Worm (Caenorhabditis elegans) whole organism, early embryonic: ENCODE data around the gene F54D12.9.

Experiments
- B0310.2 ChIP-seq: sonication (generic microtip); optimal IDR thresholded peaks from 2 replicates; lab custom pipeline; 2016; ENCODE audit warnings: mild to moderate bottlenecking, missing genetic modification characterization, missing compliant biosample characterization
- F13C5.2 ChIP-seq: sonication (generic microtip); optimal IDR thresholded peaks from 2 replicates; lab custom pipeline; 2017; ENCODE audit warnings: mild to moderate bottlenecking, missing genetic modification characterization, inconsistent platforms, missing compliant biosample characterization
- aly-1 ChIP-seq: sonication (generic microtip); optimal IDR thresholded peaks from 2 replicates; lab custom pipeline; 2016; ENCODE audit warnings: missing genetic modification characterization, missing compliant biosample characterization
- ama-1 ChIP-seq: fragments of 150-350 bp; optimal IDR thresholded peaks from 2 replicates; lab custom pipeline; 2014
- ceh-13 ChIP-seq: fragments of 200-800 bp; sonication (Bioruptor generic); optimal IDR thresholded peaks from 2 replicates; lab custom pipeline; 2018; ENCODE audit warnings: mild to moderate bottlenecking, missing genetic modification characterization, missing compliant biosample characterization
- ceh-36 ChIP-seq: sonication (generic microtip); optimal IDR thresholded peaks from 2 replicates; lab custom pipeline; 2016; ENCODE audit warnings: missing genetic modification characterization, inconsistent platforms, missing compliant biosample characterization
- ets-7 ChIP-seq: sonication (generic microtip); optimal IDR thresholded peaks from 2 replicates; lab custom pipeline; 2016; ENCODE audit warnings: missing genotype, missing genetic modification characterization, missing compliant biosample characterization
- flt-1 ChIP-seq: fragments of 200-800 bp; sonication (Bioruptor generic); IDR thresholded peaks from 2 replicates; pipeline ENCODE4 v1.3.6; 2022; ENCODE audit warnings: missing genetic modification characterization, missing compliant biosample characterization
- hmbx-1 ChIP-seq: sonication (generic microtip); optimal IDR thresholded peaks from 2 replicates; lab custom pipeline; 2016; ENCODE audit warnings: mild to moderate bottlenecking, missing genetic modification characterization, missing compliant biosample characterization
- hmg-4 ChIP-seq: fragments of 200-800 bp; sonication (Bioruptor generic); optimal IDR thresholded peaks from 2 replicates; lab custom pipeline; 2018; ENCODE audit warnings: mild to moderate bottlenecking, missing genetic modification characterization, missing compliant biosample characterization
- hnd-1 ChIP-seq: sonication (generic microtip); optimal IDR thresholded peaks from 2 replicates; lab custom pipeline; 2016; ENCODE audit warnings: missing genetic modification characterization, missing compliant biosample characterization
- pes-1 ChIP-seq: fragments of 200-800 bp; sonication (Bioruptor generic); IDR thresholded peaks from 2 replicates; pipeline ENCODE4 v1.3.6; 2022; ENCODE audit warnings: missing genetic modification reagents, missing genetic modification characterization, missing compliant biosample characterization
- scrt-1 ChIP-seq: fragments of 200-800 bp; sonication (Bioruptor generic); IDR thresholded peaks from 2 replicates; pipeline ENCODE4 v1.3.6; 2022; ENCODE audit warnings: missing genetic modification characterization, missing compliant biosample characterization
- sea-1 ChIP-seq: fragments of 200-800 bp; sonication (Bioruptor generic); conservative IDR thresholded peaks from 2 replicates; pipeline ENCODE4 v1.3.6; 2022; ENCODE audit warnings: missing genetic modification characterization, missing compliant biosample characterization
- tbx-11 ChIP-seq: fragments of 200-800 bp; sonication (Bioruptor generic); IDR thresholded peaks from 2 replicates; pipeline ENCODE4 v1.3.6; 2022; ENCODE audit warnings: missing genetic modification characterization, missing compliant biosample characterization
- tbx-37 ChIP-seq: fragments of 200-800 bp; sonication (Bioruptor generic); conservative IDR thresholded peaks from 2 replicates; pipeline ENCODE4 v1.3.6; 2022; ENCODE audit warnings: missing genetic modification reagents, missing genetic modification characterization, missing compliant biosample characterization
- tra-4 ChIP-seq: sonication (generic microtip); optimal IDR thresholded peaks from 2 replicates; lab custom pipeline; 2017; ENCODE audit warnings: missing genetic modification characterization, missing compliant biosample characterization

Gene F54D12.9

ce11 chrII:1402167-1402619 lies 20.7 kb upstream of the F54D12.9 start, which contains the start of gene Y51H7C.7:
Y51H7C.7 (plus strand) TSS chrII:1402569.
- TF ChIP-seq ama-1 (lab: Kevin White, UChicago) (no peak), pes-1 (GFP tag; lab: Robert Waterston, UW) (no peak), flt-1 (GFP tag; lab: Robert Waterston, UW) (no peak), sea-1 (GFP tag; lab: Robert Waterston, UW) (no peak), ceh-36 (no peak), B0310.2 (tag; lab: Kevin White, UChicago) (no peak), tra-4 (tag; lab: Kevin White, UChicago) (no peak)

ce11 chrII:1401474-1401873 lies 20.0 kb upstream of the F54D12.9 start, which contains the start of gene Y51H7C.8:
Y51H7C.8 (plus strand) TSS chrII:1401774.
- no peak for TF ChIP-seq aly-1 (tag; lab: Kevin White, UChicago)
- no peak for TF ChIP-seq sea-1 (GFP tag; lab: Robert Waterston, UW)
- TF ChIP-seq ets-7 = no peak
- TF ChIP-seq B0310.2 (tag; lab: Kevin White, UChicago) = no peak
- no peak for TF ChIP-seq tbx-11 (GFP tag; lab: Robert Waterston, UW)
- TF ChIP-seq ceh-36 = no peak
- no peak for TF ChIP-seq scrt-1
- no peak for TF ChIP-seq hmg-4 (GFP tag; lab: Kevin White, UChicago)
- no peak for TF ChIP-seq F13C5.2 (tag; lab: Kevin White, UChicago)
- TF ChIP-seq ama-1 (lab: Kevin White, UChicago) = no peak
- no peak for TF ChIP-seq flt-1 (GFP tag; lab: Robert Waterston, UW)
- no peak for TF ChIP-seq hnd-1 (tag; lab: Kevin White, UChicago)
- TF ChIP-seq pes-1 (GFP tag; lab: Robert Waterston, UW) = no peak

ce11 chrII:1400105-1400504 lies 18.6 kb upstream of the F54D12.9 start, which contains the start of gene F54D12.1:
F54D12.1 (plus strand) TSS chrII:1400405.
- no peak for TF ChIP-seq F13C5.2 (tag; lab: Kevin White, UChicago)
- no peak for TF ChIP-seq B0310.2 (tag; lab: Kevin White, UChicago)
- no peak for TF ChIP-seq tbx-37 (GFP tag; lab: Robert Waterston, UW)
- TF ChIP-seq flt-1 (GFP tag; lab: Robert Waterston, UW) = no peak
- no peak for TF ChIP-seq ceh-36
- no peak for TF ChIP-seq scrt-1
- TF ChIP-seq tbx-11 (GFP tag; lab: Robert Waterston, UW) = no peak
- TF ChIP-seq aly-1 (tag; lab: Kevin White, UChicago) = no peak
- TF ChIP-seq ceh-13 (GFP tag; lab: Kevin White, UChicago) = no peak
- no peak for TF ChIP-seq sea-1 (GFP tag; lab: Robert Waterston, UW)
- TF ChIP-seq hmbx-1 = no peak
- no peak for TF ChIP-seq pes-1 (GFP tag; lab: Robert Waterston, UW)
- no peak for TF ChIP-seq hmg-4 (GFP tag; lab: Kevin White, UChicago)
- no peak for TF ChIP-seq hnd-1 (tag; lab: Kevin White, UChicago)

- TF ChIP-seq aly-1 (tag; lab: Kevin White, UChicago) (no peak), B0310.2 (tag; lab: Kevin White, UChicago) (no peak), hmg-4 (GFP tag; lab: Kevin White, UChicago) (no peak), flt-1 (GFP tag; lab: Robert Waterston, UW) (no peak), tbx-11 (GFP tag; lab: Robert Waterston, UW) (no peak), hnd-1 (tag; lab: Kevin White, UChicago) (no peak), ama-1 (lab: Kevin White, UChicago) (no peak), ets-7 (no peak), F13C5.2 (tag; lab: Kevin White, UChicago) (no peak)
Measured at ce11 chrII:1398396-1398795, 16.9 kb upstream of the F54D12.9 start, which contains the start of gene F54D12.2. F54D12.2 (plus strand) TSS chrII:1398696.

- TF ChIP-seq pes-1 (GFP tag; lab: Robert Waterston, UW) (no peak), ceh-36 (no peak), ets-7 (no peak), aly-1 (tag; lab: Kevin White, UChicago) (no peak), scrt-1 (no peak), hnd-1 (tag; lab: Kevin White, UChicago) (no peak)
Measured at ce11 chrII:1397703-1398102, 16.2 kb upstream of the F54D12.9 start, which contains the start of gene F54D12.8. F54D12.8 (minus strand) TSS chrII:1398038.

ce11 chrII:1386478-1386877 lies 5.0 kb upstream of the F54D12.9 start, which contains the start of gene aat-7:
aat-7 (plus strand) TSS chrII:1386870.
- TF ChIP-seq pes-1 (GFP tag; lab: Robert Waterston, UW) (no peak), scrt-1 (no peak), tbx-11 (GFP tag; lab: Robert Waterston, UW) (no peak), aly-1 (tag; lab: Kevin White, UChicago) (no peak), F13C5.2 (tag; lab: Kevin White, UChicago) (no peak), ceh-13 (GFP tag; lab: Kevin White, UChicago) (no peak), tbx-37 (GFP tag; lab: Robert Waterston, UW) (no peak), B0310.2 (tag; lab: Kevin White, UChicago) (no peak), sea-1 (GFP tag; lab: Robert Waterston, UW) (no peak), ama-1 (lab: Kevin White, UChicago) (no peak), flt-1 (GFP tag; lab: Robert Waterston, UW) (no peak), tra-4 (tag; lab: Kevin White, UChicago) (no peak), hnd-1 (tag; lab: Kevin White, UChicago) (no peak), hmg-4 (GFP tag; lab: Kevin White, UChicago) (no peak), ets-7 (no peak), hmbx-1 (no peak), ceh-36 (no peak)

- TF ChIP-seq sea-1 (GFP tag; lab: Robert Waterston, UW) (no peak), hnd-1 (tag; lab: Kevin White, UChicago) (no peak), ceh-13 (GFP tag; lab: Kevin White, UChicago) (no peak), hmg-4 (GFP tag; lab: Kevin White, UChicago) (no peak), ets-7 (no peak), flt-1 (GFP tag; lab: Robert Waterston, UW) (no peak), scrt-1 (no peak), tbx-37 (GFP tag; lab: Robert Waterston, UW) (no peak), tra-4 (tag; lab: Kevin White, UChicago) (no peak), tbx-11 (GFP tag; lab: Robert Waterston, UW) (no peak)
Measured at ce11 chrII:1385280-1385679, 3.8 kb upstream of the F54D12.9 start, which contains the start of gene F54D12.7. F54D12.7 (minus strand) TSS chrII:1385380.
